Worm (Caenorhabditis elegans): ENCODE results near the gene ctsa-2.

Gene ctsa-2

ce11 chrX:6462479-6462878 lies 32.1 kb upstream of the ctsa-2 start:
- TF ChIP-seq sem-2 (GFP tag; optimal IDR thresholded peaks at IDR 0.05) (no peak), tbx-8 (GFP tag; optimal IDR thresholded peaks at IDR 0.05) (no peak), bed-3 (GFP tag; optimal IDR thresholded peaks at IDR 0.05) (no peak), snpc-4 (tag; optimal IDR thresholded peaks at IDR 0.05) (no peak), unc-39 (tag; optimal IDR thresholded peaks at IDR 0.05) (no peak), nhr-2 (tag; optimal IDR thresholded peaks at IDR 0.05) (no peak), elt-1 (tag; optimal IDR thresholded peaks at IDR 0.05; ENCODE audit: borderline replicate concordance, insufficient read depth) (no peak)

DNA sequence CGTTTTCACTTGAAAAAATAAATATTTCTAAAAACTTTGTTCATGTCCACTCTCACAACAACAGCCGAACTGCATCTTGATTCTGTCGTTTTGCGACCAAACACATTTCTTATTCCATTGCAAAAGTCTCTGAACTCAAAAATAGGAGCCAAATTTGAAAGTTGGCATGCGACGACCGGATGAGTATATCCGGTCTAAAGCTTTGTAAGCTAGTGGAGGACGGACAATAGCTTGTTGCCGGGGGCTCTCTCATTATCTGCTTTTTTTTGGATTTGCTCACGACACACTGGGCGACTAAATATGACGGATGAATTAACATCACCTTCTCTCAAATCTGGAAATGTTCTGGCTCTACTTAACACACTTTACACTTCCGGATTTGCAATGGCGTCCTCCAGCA lies 31.3 kb upstream of the ctsa-2 start, which contains the start of gene K04E7.1:
Gene K04E7.1 (plus strand): TSS at position 301 of the 400 bp plus-strand sequence.
- no peak for TF ChIP-seq M03D4.4 (tag; optimal IDR thresholded peaks at IDR 0.05)
- TF ChIP-seq tbx-8 (GFP tag; optimal IDR thresholded peaks at IDR 0.05): no peak
- no peak for TF ChIP-seq mls-2 (tag; optimal IDR thresholded peaks at IDR 0.05)
- no peak for TF ChIP-seq cnd-1 (tag; optimal IDR thresholded peaks at IDR 0.05)
- no peak for TF ChIP-seq nhr-12 (tag; optimal IDR thresholded peaks at IDR 0.05)
- no peak for TF ChIP-seq mep-1 (tag; optimal IDR thresholded peaks at IDR 0.05)
- TF ChIP-seq nhr-237 (tag; optimal IDR thresholded peaks at IDR 0.05): no peak
- no peak for TF ChIP-seq ztf-11 (tag; optimal IDR thresholded peaks at IDR 0.05)
- no peak for TF ChIP-seq nhr-28 (tag; optimal IDR thresholded peaks at IDR 0.05)
- TF ChIP-seq ceh-43 (GFP tag; optimal IDR thresholded peaks at IDR 0.05): no peak
- TF ChIP-seq snpc-4 (tag; optimal IDR thresholded peaks at IDR 0.05): no peak
- no peak for TF ChIP-seq bed-3 (GFP tag; optimal IDR thresholded peaks at IDR 0.05)
- no peak for TF ChIP-seq zip-8 (tag; optimal IDR thresholded peaks at IDR 0.05)
- no peak for TF ChIP-seq lin-13 (tag; optimal IDR thresholded peaks at IDR 0.05)
- TF ChIP-seq unc-62 (GFP tag; optimal IDR thresholded peaks at IDR 0.05): no peak
- no peak for TF ChIP-seq pha-4 (tag; optimal IDR thresholded peaks at IDR 0.05)
- TF ChIP-seq ceh-83 (GFP tag; optimal IDR thresholded peaks at IDR 0.05): no peak

DNA sequence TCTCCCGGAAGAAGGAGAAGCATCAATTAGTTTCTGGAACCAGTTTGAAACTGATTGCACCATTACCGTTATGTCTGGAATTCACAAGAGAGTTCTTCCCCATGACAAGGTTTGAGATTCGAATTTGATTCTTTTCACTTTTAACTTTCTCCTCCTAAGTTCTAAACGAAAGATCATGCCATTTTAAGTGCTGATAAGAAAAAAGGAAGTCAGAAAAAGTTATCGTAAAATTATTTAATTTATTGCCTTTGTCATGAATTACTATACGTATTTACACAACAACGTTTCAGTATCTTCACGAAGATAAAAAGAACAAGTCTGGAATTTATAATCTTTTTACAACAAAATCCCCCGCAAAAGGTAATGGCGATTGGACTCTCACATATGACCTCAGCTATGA lies 29.7 kb upstream of the ctsa-2 start:
- TF ChIP-seq bed-3 (GFP tag; optimal IDR thresholded peaks at IDR 0.05): no peak
- TF ChIP-seq cnd-1 (tag; optimal IDR thresholded peaks at IDR 0.05): no peak
- no peak for TF ChIP-seq pha-4 (tag; optimal IDR thresholded peaks at IDR 0.05)
- no peak for TF ChIP-seq lin-13 (tag; optimal IDR thresholded peaks at IDR 0.05)
- TF ChIP-seq sptf-1 (tag; optimal IDR thresholded peaks at IDR 0.05): no peak
- TF ChIP-seq blmp-1 (tag; optimal IDR thresholded peaks at IDR 0.05): no peak
- no peak for TF ChIP-seq tbx-8 (GFP tag; optimal IDR thresholded peaks at IDR 0.05)
- no peak for TF ChIP-seq unc-120 (tag; optimal IDR thresholded peaks at IDR 0.05; ENCODE audit: poor library complexity, severe bottlenecking)
- no peak for TF ChIP-seq nhr-76 (tag; optimal IDR thresholded peaks at IDR 0.05)
- no peak for TF ChIP-seq snpc-4 (tag; optimal IDR thresholded peaks at IDR 0.05)
- no peak for TF ChIP-seq mab-5 (tag; optimal IDR thresholded peaks at IDR 0.05)

- TF ChIP-seq tbx-8 (GFP tag; optimal IDR thresholded peaks at IDR 0.05): no peak
- no peak for TF ChIP-seq nhr-76 (tag; optimal IDR thresholded peaks at IDR 0.05)
- TF ChIP-seq mls-2 (tag; optimal IDR thresholded peaks at IDR 0.05): no peak
- no peak for TF ChIP-seq unc-120 (tag; optimal IDR thresholded peaks at IDR 0.05; ENCODE audit: poor library complexity, severe bottlenecking)
- no peak for TF ChIP-seq snpc-4 (tag; optimal IDR thresholded peaks at IDR 0.05)
- TF ChIP-seq nhr-12 (tag; optimal IDR thresholded peaks at IDR 0.05): no peak
- TF ChIP-seq lin-13 (tag; optimal IDR thresholded peaks at IDR 0.05): no peak
- no peak for TF ChIP-seq nhr-28 (tag; optimal IDR thresholded peaks at IDR 0.05)
These were observed 28.1 kb upstream of the ctsa-2 start for ce11 chrX:6458467-6458866.

- TF ChIP-seq nhr-237 (tag; optimal IDR thresholded peaks at IDR 0.05): no peak
- no peak for TF ChIP-seq ces-1 (GFP tag; optimal IDR thresholded peaks at IDR 0.05)
- no peak for TF ChIP-seq ceh-83 (GFP tag; optimal IDR thresholded peaks at IDR 0.05)
These were observed 27.6 kb upstream of the ctsa-2 start for ce11 chrX:6458001-6458400.

ce11 chrX:6456567-6456966 lies 26.2 kb upstream of the ctsa-2 start, which contains the start of gene pept-1:
pept-1 (plus strand) TSS chrX:6456872.
- TF ChIP-seq mab-5 (tag; optimal IDR thresholded peaks at IDR 0.05): no peak
- no peak for TF ChIP-seq bed-3 (GFP tag; optimal IDR thresholded peaks at IDR 0.05)
- TF ChIP-seq mep-1 (tag; optimal IDR thresholded peaks at IDR 0.05): no peak
- TF ChIP-seq pha-4 (tag; optimal IDR thresholded peaks at IDR 0.05): no peak
- no peak for TF ChIP-seq nhr-28 (tag; optimal IDR thresholded peaks at IDR 0.05)
- no peak for TF ChIP-seq ces-1 (GFP tag; optimal IDR thresholded peaks at IDR 0.05)
- TF ChIP-seq sem-2 (GFP tag; optimal IDR thresholded peaks at IDR 0.05): no peak
- TF ChIP-seq drap-1 (GFP tag; optimal IDR thresholded peaks at IDR 0.05): no peak
- TF ChIP-seq snpc-4 (tag; optimal IDR thresholded peaks at IDR 0.05): no peak
- no peak for TF ChIP-seq ceh-83 (GFP tag; optimal IDR thresholded peaks at IDR 0.05)
- TF ChIP-seq ham-2 (GFP tag; optimal IDR thresholded peaks at IDR 0.05): no peak
- TF ChIP-seq ceh-43 (GFP tag; optimal IDR thresholded peaks at IDR 0.05): no peak
- TF ChIP-seq unc-62 (GFP tag; optimal IDR thresholded peaks at IDR 0.05): no peak
- TF ChIP-seq lsy-2 (tag; optimal IDR thresholded peaks at IDR 0.05): no peak

Data from whole organism, mixed stage, embryonic.